Fruit fly (Drosophila melanogaster) whole organism, pupa: ENCODE measurements around the gene CG13002.

ENCODE experiments used
- CG10348 ChIP-seq: fragments of 200-800 bp; sonication (Bioruptor generic); IDR thresholded peaks from 2 replicates; pipeline ENCODE4 v1.3.6; 2022; ENCODE audit warnings: missing biosample characterization, missing genetic modification characterization
- CG12605 ChIP-seq: fragments of 200-800 bp; sonication (Bioruptor generic); IDR thresholded peaks from 2 replicates; pipeline ENCODE4 v1.3.6; 2022; ENCODE audit warnings: missing biosample characterization, missing genetic modification characterization
- CG13204 ChIP-seq: fragments of 200-800 bp; sonication (Bioruptor generic); optimal IDR thresholded peaks from 2 replicates; lab custom pipeline; 2018; ENCODE audit warnings: missing biosample characterization, mild to moderate bottlenecking, missing genetic modification characterization, moderate library complexity
- CG14655 ChIP-seq: fragments of 200-800 bp; sonication (Bioruptor generic); optimal IDR thresholded peaks from 3 replicates; lab custom pipeline; 2017; ENCODE audit warnings: mild to moderate bottlenecking, missing biosample characterization, missing genetic modification reagents, missing genetic modification characterization
- CG15710 ChIP-seq: fragments of 200-800 bp; sonication (Bioruptor generic); optimal IDR thresholded peaks from 2 replicates; lab custom pipeline; 2018; ENCODE audit warnings: missing biosample characterization, mild to moderate bottlenecking, missing genetic modification characterization, moderate library complexity
- CG17806 ChIP-seq: fragments of 200-800 bp; sonication (Bioruptor generic); optimal IDR thresholded peaks from 2 replicates; lab custom pipeline; 2018; ENCODE audit warnings: missing biosample characterization, mild to moderate bottlenecking, missing genetic modification characterization, moderate library complexity
- CG32121 ChIP-seq: fragments of 200-800 bp; sonication (Bioruptor generic); IDR thresholded peaks from 2 replicates; pipeline ENCODE4 v1.3.6; 2022; ENCODE audit warnings: missing biosample characterization, missing genetic modification characterization
- CG34367 ChIP-seq: fragments of 200-800 bp; sonication (Bioruptor generic); optimal IDR thresholded peaks from 2 replicates; lab custom pipeline; 2018; ENCODE audit warnings: missing biosample characterization, mild to moderate bottlenecking, missing genetic modification characterization
- CG4496 ChIP-seq: fragments of 200-800 bp; sonication (Bioruptor generic); IDR thresholded peaks from 3 replicates; pipeline ENCODE4 v1.3.6; 2022; ENCODE audit warnings: missing biosample characterization, missing genetic modification characterization
- CG8159 ChIP-seq: fragments of 200-800 bp; sonication (Bioruptor generic); optimal IDR thresholded peaks from 3 replicates; lab custom pipeline; 2018; ENCODE audit warnings: missing biosample characterization, mild to moderate bottlenecking, missing genetic modification characterization, moderate library complexity
- CG8301 ChIP-seq: fragments of 200-800 bp; sonication (Bioruptor generic); optimal IDR thresholded peaks from 2 replicates; lab custom pipeline; 2018; ENCODE audit warnings: missing biosample characterization, mild to moderate bottlenecking, missing genetic modification characterization
- CG9948 ChIP-seq: fragments of 200-800 bp; sonication (Bioruptor generic); optimal IDR thresholded peaks from 2 replicates; lab custom pipeline; 2018; ENCODE audit warnings: missing biosample characterization, mild to moderate bottlenecking, missing genetic modification characterization, moderate library complexity
- D1 ChIP-seq: fragments of 200-800 bp; sonication (Bioruptor generic); optimal IDR thresholded peaks from 2 replicates; lab custom pipeline; 2018; ENCODE audit warnings: missing biosample characterization, mild to moderate bottlenecking, missing genetic modification characterization, moderate library complexity
- EcR ChIP-seq: fragments of 200-800 bp; sonication (Bioruptor generic); optimal IDR thresholded peaks from 3 replicates; lab custom pipeline; 2019; ENCODE audit warnings: missing biosample characterization, missing genetic modification characterization, mild to moderate bottlenecking, moderate library complexity, missing genetic modification reagents
- Ets98B ChIP-seq: fragments of 200-800 bp; sonication (Bioruptor generic); IDR thresholded peaks from 2 replicates; pipeline ENCODE4 v1.3.6; 2022; ENCODE audit warnings: missing biosample characterization, missing genetic modification characterization
- Pif1A ChIP-seq: fragments of 200-800 bp; sonication (Bioruptor generic); optimal IDR thresholded peaks from 3 replicates; lab custom pipeline; 2016; ENCODE audit warnings: missing biosample characterization, missing genetic modification characterization
- Pif1B ChIP-seq: fragments of 200-800 bp; sonication (Bioruptor generic); optimal IDR thresholded peaks from 3 replicates; lab custom pipeline; 2016; ENCODE audit warnings: missing biosample characterization, missing genetic modification characterization
- Snoo ChIP-seq: fragments of 200-800 bp; sonication (Bioruptor generic); optimal IDR thresholded peaks from 3 replicates; lab custom pipeline; 2017; ENCODE audit warnings: missing biosample characterization, mild to moderate bottlenecking, missing genetic modification characterization, inconsistent platforms
- fd96Ca ChIP-seq: fragments of 200-800 bp; sonication (Bioruptor generic); IDR thresholded peaks from 3 replicates; pipeline ENCODE4 v1.3.6; 2022; ENCODE audit warnings: missing biosample characterization, missing genetic modification characterization
- gl ChIP-seq: fragments of 200-800 bp; sonication (Bioruptor generic); optimal IDR thresholded peaks from 2 replicates; lab custom pipeline; 2018; ENCODE audit warnings: missing biosample characterization, mild to moderate bottlenecking, missing genetic modification characterization
- rn ChIP-seq: fragments of 200-800 bp; sonication (Bioruptor generic); IDR thresholded peaks from 2 replicates; pipeline ENCODE4 v1.3.6; 2022; ENCODE audit warnings: missing biosample characterization, missing genetic modification characterization

The CG13002 gene

dm6 chrX:16889510-16889909 lies at the start of gene CG13002:
Gene CG13002, plus strand, starts transcription at chrX:16889810.
- TF ChIP-seq Ets98B (GFP tag; lab: Robert Waterston, UW) (no peak), CG12605 (no peak), D1 (tag; lab: Kevin White, UChicago) (no peak), Pif1A (GFP tag; lab: Kevin White, UChicago) (no peak), CG32121 (GFP tag; lab: Robert Waterston, UW) (no peak), CG13204 (no peak), CG8159 (tag; lab: Kevin White, UChicago) (no peak), CG8301 (tag; lab: Kevin White, UChicago) (no peak), fd96Ca (GFP tag; lab: Robert Waterston, UW) (no peak), CG9948 (tag; lab: Kevin White, UChicago) (no peak), CG17806 (tag; lab: Kevin White, UChicago) (no peak)

dm6 chrX:16839905-16840304 lies 49.7 kb upstream of the CG13002 start:
- TF ChIP-seq EcR (GFP tag; lab: Kevin White, UChicago) (no peak), CG12605 (no peak), CG34367 (tag; lab: Kevin White, UChicago) (no peak), fd96Ca (GFP tag; lab: Robert Waterston, UW) (no peak), Ets98B (GFP tag; lab: Robert Waterston, UW) (no peak), D1 (tag; lab: Kevin White, UChicago) (peak; percentile 39)

DNA sequence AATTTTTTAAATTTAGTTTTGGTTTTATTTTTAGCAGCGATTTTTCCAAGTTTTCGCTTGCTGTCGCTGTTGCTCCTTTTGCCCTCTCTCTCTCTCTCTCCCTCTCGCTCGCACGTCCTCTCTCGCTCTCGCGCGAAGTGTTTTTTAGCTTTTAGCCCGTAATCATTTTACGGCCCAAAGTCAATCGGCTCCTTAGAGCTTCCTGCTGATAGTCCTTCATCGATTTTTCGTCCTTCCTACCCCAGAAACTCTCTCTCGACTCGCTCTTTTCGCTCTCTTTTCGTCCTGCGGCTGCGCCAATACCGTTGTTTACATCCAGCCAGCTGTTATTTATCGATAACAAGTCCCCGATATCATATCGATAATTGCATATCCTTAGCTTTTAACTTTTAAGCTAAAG lies 45.3 kb upstream of the CG13002 start, which contains the start of gene RSG7:
Gene RSG7 (minus strand): TSS at position 139 of the 400 bp plus-strand sequence.
- TF ChIP-seq CG8301 (tag; lab: Kevin White, UChicago) (no peak), CG4496 (GFP tag; lab: Robert Waterston, UW) (no peak), CG34367 (tag; lab: Kevin White, UChicago) (no peak), CG10348 (no peak), fd96Ca (GFP tag; lab: Robert Waterston, UW) (no peak), CG32121 (GFP tag; lab: Robert Waterston, UW) (no peak), D1 (tag; lab: Kevin White, UChicago) (no peak), CG12605 (no peak), Pif1A (GFP tag; lab: Kevin White, UChicago) (no peak), gl (tag; lab: Kevin White, UChicago) (no peak), CG14655 (GFP tag; lab: Kevin White, UChicago) (no peak), CG8159 (tag; lab: Kevin White, UChicago) (no peak), rn (no peak), Pif1B (GFP tag; lab: Kevin White, UChicago) (no peak), Snoo (tag; lab: Kevin White, UChicago) (no peak), CG9948 (tag; lab: Kevin White, UChicago) (no peak), Ets98B (GFP tag; lab: Robert Waterston, UW) (no peak)
- TF ChIP-seq, all 21 proteins: peak for 0

dm6 chrX:16846575-16846974 lies 43.0 kb upstream of the CG13002 start:
- TF ChIP-seq fd96Ca (GFP tag; lab: Robert Waterston, UW) (no peak), gl (tag; lab: Kevin White, UChicago) (no peak)
- TF ChIP-seq, all 21 proteins: peak for 0

DNA sequence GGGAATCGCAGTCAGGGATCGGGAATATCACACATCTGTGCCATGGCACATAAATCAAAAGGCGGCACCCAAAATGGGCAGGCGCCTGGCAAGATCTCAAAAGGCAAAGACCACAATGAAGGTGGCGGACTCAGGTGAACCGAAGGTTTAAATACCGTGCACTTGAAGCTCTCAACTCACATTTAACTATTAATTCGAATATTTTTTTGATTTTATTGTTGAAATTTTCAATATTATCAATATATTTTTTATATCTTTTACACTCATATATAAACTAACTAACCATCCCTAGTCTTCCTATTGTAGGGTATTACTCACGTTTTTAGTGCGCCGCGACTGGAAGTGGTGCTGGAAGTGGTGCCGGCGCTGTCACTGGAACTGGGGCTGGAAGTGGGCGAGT lies 40.6 kb upstream of the CG13002 start:
- TF ChIP-seq CG8159 (tag; lab: Kevin White, UChicago) (peak; percentile 9), CG10348 (no peak), CG32121 (GFP tag; lab: Robert Waterston, UW) (no peak), CG4496 (GFP tag; lab: Robert Waterston, UW) (peak; percentile 43; the same call in 2 of the 3 replicates), Pif1A (GFP tag; lab: Kevin White, UChicago) (no peak), EcR (GFP tag; lab: Kevin White, UChicago) (no peak), D1 (tag; lab: Kevin White, UChicago) (no peak), CG14655 (GFP tag; lab: Kevin White, UChicago) (no peak), gl (tag; lab: Kevin White, UChicago) (no peak), CG34367 (tag; lab: Kevin White, UChicago) (no peak), CG13204 (no peak), fd96Ca (GFP tag; lab: Robert Waterston, UW) (no peak), Snoo (tag; lab: Kevin White, UChicago) (no peak), CG8301 (tag; lab: Kevin White, UChicago) (no peak), CG15710 (tag; lab: Kevin White, UChicago) (no peak), Ets98B (GFP tag; lab: Robert Waterston, UW) (peak; percentile 19; the same call in 1 of the 2 replicates), CG17806 (tag; lab: Kevin White, UChicago) (peak; percentile 4), Pif1B (GFP tag; lab: Kevin White, UChicago) (no peak), CG12605 (no peak), CG9948 (tag; lab: Kevin White, UChicago) (no peak), rn (no peak)

- TF ChIP-seq CG13204 (no peak), D1 (tag; lab: Kevin White, UChicago) (no peak), CG12605 (no peak), fd96Ca (GFP tag; lab: Robert Waterston, UW) (no peak), Pif1A (GFP tag; lab: Kevin White, UChicago) (no peak), Ets98B (GFP tag; lab: Robert Waterston, UW) (no peak), CG34367 (tag; lab: Kevin White, UChicago) (no peak), gl (tag; lab: Kevin White, UChicago) (no peak), CG8159 (tag; lab: Kevin White, UChicago) (no peak), Pif1B (GFP tag; lab: Kevin White, UChicago) (no peak), CG4496 (GFP tag; lab: Robert Waterston, UW) (no peak), CG10348 (no peak), EcR (GFP tag; lab: Kevin White, UChicago) (no peak), CG15710 (tag; lab: Kevin White, UChicago) (no peak), Snoo (tag; lab: Kevin White, UChicago) (no peak), CG9948 (tag; lab: Kevin White, UChicago) (no peak), CG14655 (GFP tag; lab: Kevin White, UChicago) (no peak)
Measured at dm6 chrX:16849517-16849916, 40.1 kb upstream of the CG13002 start.
